Fruit fly (Drosophila melanogaster): Measurements from ENCODE around the gene RagA-B.

Gene RagA-B

DNA sequence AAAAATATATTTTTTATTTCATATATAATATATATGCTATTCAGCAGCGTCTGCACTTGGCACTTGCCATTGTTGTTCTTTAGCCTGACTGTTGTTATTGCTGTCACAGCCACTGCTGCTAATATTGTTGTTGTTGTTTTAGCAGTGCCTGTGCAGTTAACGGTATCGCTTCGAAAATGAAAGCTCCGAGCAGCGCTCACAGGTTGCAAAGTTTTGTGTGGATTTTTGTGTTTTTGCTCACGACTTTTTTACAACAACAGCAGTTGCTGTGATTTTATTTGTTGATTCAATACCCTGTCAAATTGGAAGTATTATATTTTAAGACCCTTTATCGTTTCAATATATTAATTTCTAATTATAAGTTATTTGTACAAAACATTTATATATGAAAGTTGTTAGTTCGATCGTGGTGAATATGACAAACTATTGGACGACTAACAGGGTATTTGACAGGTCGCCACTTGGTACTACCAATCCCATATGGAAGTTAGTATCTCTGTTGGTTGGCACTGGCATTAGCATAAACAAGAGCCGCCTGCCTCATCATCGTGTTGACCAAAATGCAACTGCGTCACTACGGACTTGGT, 20.3 kb downstream of the RagA-B start (continued):
- no peak for TF ChIP-seq tio (GFP tag; optimal IDR thresholded peaks at IDR 0.05)
- TF ChIP-seq CG4617 (GFP tag; optimal IDR thresholded peaks at IDR 0.05; ENCODE audit: borderline replicate concordance), result no peak
- no peak for TF ChIP-seq Hey (tag; optimal IDR thresholded peaks at IDR 0.05)
- TF ChIP-seq Bgb (GFP tag; IDR thresholded peaks at IDR 0.05; ENCODE audit: partially characterized antibody), result no peak
- TF ChIP-seq CoRest (tag; optimal IDR thresholded peaks at IDR 0.05), result no peak
- TF ChIP-seq Lpt (GFP tag; optimal IDR thresholded peaks at IDR 0.05), result no peak
- no peak for TF ChIP-seq knrl (GFP tag; IDR thresholded peaks at IDR 0.05; ENCODE audit: partially characterized antibody)
- TF ChIP-seq CG7987 (GFP tag; optimal IDR thresholded peaks at IDR 0.05), result no peak
- TF ChIP-seq pfk (GFP tag; optimal IDR thresholded peaks at IDR 0.05), result no peak
- TF ChIP-seq CG4328 (GFP tag; optimal IDR thresholded peaks at IDR 0.05), result no peak
- TF ChIP-seq tx (GFP tag; optimal IDR thresholded peaks at IDR 0.05), result no peak
- no peak for TF ChIP-seq Abd-B (GFP tag; optimal IDR thresholded peaks at IDR 0.05)
- peak; percentile 2 for TF ChIP-seq CG15601 (tag; optimal IDR thresholded peaks at IDR 0.05)
- TF ChIP-seq CrebB (tag; optimal IDR thresholded peaks at IDR 0.05), result no peak
- TF ChIP-seq Ets65A (GFP tag), result no peak
- no peak; the same call in 2 of the 3 replicates for TF ChIP-seq croc (GFP tag; conservative IDR thresholded peaks at IDR 0.05)
- TF ChIP-seq pzg (GFP tag; optimal IDR thresholded peaks at IDR 0.05), result no peak
- TF ChIP-seq CG2875 (GFP tag; optimal IDR thresholded peaks at IDR 0.05), result no peak
- no peak for TF ChIP-seq Sry-δ (GFP tag; optimal IDR thresholded peaks at IDR 0.05)
- TF ChIP-seq psq (GFP tag; optimal IDR thresholded peaks at IDR 0.05), result no peak
- no peak for TF ChIP-seq CG10565 (GFP tag; optimal IDR thresholded peaks at IDR 0.05)
- no peak for TF ChIP-seq CG6791 (GFP tag; IDR thresholded peaks at IDR 0.05; ENCODE audit: partially characterized antibody)
- 0 out of 2 replicates have a peak, but pooled peaks have one; percentile 45 for TF ChIP-seq CG11247 (GFP tag; IDR thresholded peaks at IDR 0.05)
- TF ChIP-seq MESR4 (GFP tag; optimal IDR thresholded peaks at IDR 0.05), result no peak
- TF ChIP-seq slp2 (GFP tag; optimal IDR thresholded peaks at IDR 0.05), result no peak
- TF ChIP-seq CG1529 (GFP tag; optimal IDR thresholded peaks at IDR 0.05), result peak; percentile 20
- no peak for TF ChIP-seq hb (GFP tag; IDR thresholded peaks at IDR 0.05; ENCODE audit: partially characterized antibody)
- TF ChIP-seq org-1 (GFP tag; optimal IDR thresholded peaks at IDR 0.05), result no peak
- no peak for TF ChIP-seq odd (GFP tag; optimal IDR thresholded peaks at IDR 0.05)
- TF ChIP-seq gt (GFP tag; IDR thresholded peaks at IDR 0.05), result no peak
- TF ChIP-seq ewg (GFP tag; optimal IDR thresholded peaks at IDR 0.05), result peak; percentile 32
- TF ChIP-seq Hsf (GFP tag; optimal IDR thresholded peaks at IDR 0.05), result no peak
- no peak for TF ChIP-seq CG12299 (tag; optimal IDR thresholded peaks at IDR 0.05)
- TF ChIP-seq lab (GFP tag; optimal IDR thresholded peaks at IDR 0.05), result peak; percentile 15
- no peak for TF ChIP-seq ham (GFP tag; IDR thresholded peaks at IDR 0.05)
- TF ChIP-seq sima (GFP tag; optimal IDR thresholded peaks at IDR 0.05), result no peak
- TF ChIP-seq CG5180 (GFP tag; optimal IDR thresholded peaks at IDR 0.05), result no peak
- TF ChIP-seq sens (GFP tag), result no peak
- no peak for TF ChIP-seq Stat92E (GFP tag; optimal IDR thresholded peaks at IDR 0.05)
- no peak for TF ChIP-seq CG11456 (GFP tag; IDR thresholded peaks at IDR 0.05)
- TF ChIP-seq dan (GFP tag; IDR thresholded peaks at IDR 0.05), result no peak
- TF ChIP-seq BtbVII (GFP tag; optimal IDR thresholded peaks at IDR 0.05), result no peak
- TF ChIP-seq CG1832 (GFP tag; optimal IDR thresholded peaks at IDR 0.05), result no peak
- peak; percentile 91 for TF ChIP-seq CG11504 (tag; optimal IDR thresholded peaks at IDR 0.05)
- 0 out of 3 replicates have a peak, but pooled peaks have one; percentile 40 for TF ChIP-seq dysf (GFP tag; IDR thresholded peaks at IDR 0.05)
- TF ChIP-seq gsb-n (tag; optimal IDR thresholded peaks at IDR 0.05), result no peak
- TF ChIP-seq CG12744 (GFP tag; optimal IDR thresholded peaks at IDR 0.05), result no peak
- peak; percentile 19 for TF ChIP-seq bcd (GFP tag; optimal IDR thresholded peaks at IDR 0.05)
- no peak for TF ChIP-seq Taf1 (GFP tag; IDR thresholded peaks at IDR 0.05)
- TF ChIP-seq trh (GFP tag; optimal IDR thresholded peaks at IDR 0.05), result no peak
